Fruit fly (Drosophila melanogaster) whole organism, wandering third instar larva: Measurements from ENCODE around the gene Hsp70Ab.

ENCODE experiments used
- Abd-B ChIP-seq: fragments of >200 bp; optimal IDR thresholded peaks from 2 replicates; lab custom pipeline; 2017; ENCODE audit warnings: missing biosample characterization, missing genetic modification characterization
- CG32264 ChIP-seq: fragments of 200-800 bp; sonication (Bioruptor generic); optimal IDR thresholded peaks from 2 replicates; lab custom pipeline; 2016; ENCODE audit warnings: missing biosample characterization, missing genetic modification characterization
- CG9705 ChIP-seq: fragments of 200-800 bp; sonication (Bioruptor generic); optimal IDR thresholded peaks from 2 replicates; lab custom pipeline; 2018; ENCODE audit warnings: missing biosample characterization, mild to moderate bottlenecking, missing genetic modification characterization
- CrebA ChIP-seq: fragments of 200-800 bp; sonication (Bioruptor generic); optimal IDR thresholded peaks from 2 replicates; lab custom pipeline; 2016; ENCODE audit warnings: missing biosample characterization, mild to moderate bottlenecking, missing genetic modification characterization, borderline replicate concordance
- Dfd ChIP-seq: fragments of >200 bp; optimal IDR thresholded peaks from 2 replicates; lab custom pipeline; 2017; ENCODE audit warnings: missing biosample characterization, missing genetic modification characterization
- Dif ChIP-seq: fragments of 200-275, 200-300 bp; sonication (Bioruptor generic); optimal IDR thresholded peaks from 2 replicates; lab custom pipeline; 2018; ENCODE audit warnings: missing biosample characterization, missing genetic modification characterization; ENCODE audit not compliant: partially characterized antibody
- GATAd ChIP-seq: sonication (Bioruptor generic); optimal IDR thresholded peaks from 2 replicates; lab custom pipeline; 2016; ENCODE audit warnings: missing biosample characterization, missing genetic modification characterization
- HLH106 ChIP-seq: fragments of 200-800 bp; optimal IDR thresholded peaks from 3 replicates; lab custom pipeline; 2019; ENCODE audit warnings: missing biosample characterization, mild to moderate bottlenecking, missing genetic modification characterization, moderate library complexity
- Hnf4 ChIP-seq: fragments of 200-800 bp; sonication (Bioruptor generic); optimal IDR thresholded peaks from 2 replicates; lab custom pipeline; 2016; ENCODE audit warnings: missing biosample characterization, mild to moderate bottlenecking, missing genetic modification characterization
- Hr78 ChIP-seq: fragments of >200 bp; optimal IDR thresholded peaks from 2 replicates; lab custom pipeline; 2017; ENCODE audit warnings: missing biosample characterization, missing genetic modification characterization
- Hr83 ChIP-seq: fragments of 200-300 bp; sonication (Bioruptor generic); optimal IDR thresholded peaks from 2 replicates; lab custom pipeline; 2016; ENCODE audit warnings: missing biosample characterization, mild to moderate bottlenecking, missing genetic modification characterization, moderate library complexity; ENCODE audit not compliant: poor library complexity, severe bottlenecking
- Jra ChIP-seq: sonication (Bioruptor generic); optimal IDR thresholded peaks from 2 replicates; lab custom pipeline; 2016; ENCODE audit warnings: missing biosample characterization, missing genetic modification characterization
- Mio ChIP-seq: sonication (Bioruptor generic); optimal IDR thresholded peaks from 2 replicates; lab custom pipeline; 2016; ENCODE audit warnings: missing biosample characterization, missing genetic modification characterization
- Myc ChIP-seq: fragments of >200 bp; optimal IDR thresholded peaks from 2 replicates; lab custom pipeline; 2017
- N ChIP-seq: fragments of >200 bp; optimal IDR thresholded peaks from 2 replicates; lab custom pipeline; 2018; ENCODE audit warnings: missing biosample characterization, missing external identifiers, missing genetic modification characterization
- OdsH ChIP-seq: fragments of 200-800 bp; sonication (Bioruptor generic); optimal IDR thresholded peaks from 2 replicates; lab custom pipeline; 2016; ENCODE audit warnings: missing biosample characterization, mild to moderate bottlenecking, missing genetic modification characterization
- Rel ChIP-seq, 2 experiments: fragments of 200-800 bp; sonication (Bioruptor generic) in 1 of 2; optimal IDR thresholded peaks; 2 replicates in 1 of 2; 3 replicates in 1 of 2; lab custom pipeline; 2016 to 2019; ENCODE audit warnings: mild to moderate bottlenecking in 2 of 2, missing biosample characterization in 2 of 2, missing genetic modification characterization in 2 of 2, moderate library complexity in 1 of 2
- Sp1 ChIP-seq: fragments of 200-800 bp; sonication (Bioruptor generic); optimal IDR thresholded peaks from 3 replicates; lab custom pipeline; 2019; ENCODE audit warnings: missing biosample characterization, mild to moderate bottlenecking, missing genetic modification characterization, moderate library complexity
- Vsx2 ChIP-seq: fragments of 200-300, 225-300 bp; sonication (Bioruptor generic); optimal IDR thresholded peaks from 2 replicates; lab custom pipeline; 2018; ENCODE audit warnings: missing biosample characterization, missing genetic modification characterization; ENCODE audit not compliant: partially characterized antibody
- br ChIP-seq: fragments of 200-800 bp; sonication (Bioruptor generic); optimal IDR thresholded peaks from 2 replicates; lab custom pipeline; 2016; ENCODE audit warnings: missing biosample characterization, missing genetic modification characterization
- brk ChIP-seq: fragments of 200-800 bp; sonication (Bioruptor generic); optimal IDR thresholded peaks from 2 replicates; lab custom pipeline; 2016; ENCODE audit warnings: missing biosample characterization, mild to moderate bottlenecking, missing genetic modification characterization
- dl ChIP-seq, 2 experiments: fragments of 175-275, 200-275 bp in 1 of 2; fragments of 200-275 bp in 1 of 2; sonication (Bioruptor generic); optimal IDR thresholded peaks; lab custom pipeline; 2018; ENCODE audit warnings: mild to moderate bottlenecking in 2 of 2, missing biosample characterization in 2 of 2, missing genetic modification characterization in 2 of 2, moderate library complexity in 2 of 2; ENCODE audit not compliant: partially characterized antibody in 2 of 2, insufficient read depth in 1 of 2
- dmrt93B ChIP-seq: fragments of 200-800 bp; sonication (Bioruptor generic); optimal IDR thresholded peaks from 2 replicates; lab custom pipeline; 2018; ENCODE audit warnings: missing biosample characterization, mild to moderate bottlenecking, missing genetic modification characterization
- dsf ChIP-seq: sonication (Bioruptor generic); optimal IDR thresholded peaks from 2 replicates; lab custom pipeline; 2016; ENCODE audit warnings: missing biosample characterization, missing genetic modification characterization, borderline replicate concordance
- ey ChIP-seq: fragments of 200-800 bp; sonication (Bioruptor generic); optimal IDR thresholded peaks from 2 replicates; lab custom pipeline; 2016; ENCODE audit warnings: missing biosample characterization, missing genetic modification characterization
- foxo ChIP-seq, 2 experiments: fragments of 200-800 bp; sonication (Bioruptor generic); optimal IDR thresholded peaks; 2 replicates in 1 of 2; 3 replicates in 1 of 2; lab custom pipeline; 2016 to 2017; ENCODE audit warnings: missing biosample characterization in 2 of 2, missing genetic modification characterization in 2 of 2
- fru ChIP-seq: fragments of 200-800 bp; sonication (Bioruptor generic); optimal IDR thresholded peaks from 3 replicates; lab custom pipeline; 2016; ENCODE audit warnings: missing biosample characterization, mild to moderate bottlenecking, missing genetic modification characterization
- h ChIP-seq: fragments of 200-800 bp; sonication (Bioruptor generic); optimal IDR thresholded peaks from 3 replicates; lab custom pipeline; 2016; ENCODE audit warnings: missing biosample characterization, mild to moderate bottlenecking, missing genetic modification characterization
- jim ChIP-seq: fragments of 175-275, 200-325 bp; sonication (Bioruptor generic); optimal IDR thresholded peaks from 2 replicates; lab custom pipeline; 2016; ENCODE audit warnings: missing biosample characterization, mild to moderate bottlenecking, missing genetic modification characterization
- lola ChIP-seq: fragments of >200 bp; optimal IDR thresholded peaks from 2 replicates; lab custom pipeline; 2017; ENCODE audit warnings: missing biosample characterization, missing genetic modification characterization
- pan ChIP-seq: fragments of >200 bp; optimal IDR thresholded peaks from 2 replicates; lab custom pipeline; 2017
- psq ChIP-seq: fragments of 200-800 bp; sonication (Bioruptor generic); optimal IDR thresholded peaks from 3 replicates; lab custom pipeline; 2017; ENCODE audit warnings: missing biosample characterization, mild to moderate bottlenecking, missing genetic modification characterization, moderate library complexity
- rgr ChIP-seq: fragments of 200-800 bp; sonication (Bioruptor generic); optimal IDR thresholded peaks from 3 replicates; lab custom pipeline; 2016; ENCODE audit warnings: missing biosample characterization, mild to moderate bottlenecking, missing genetic modification characterization
- sage ChIP-seq: fragments of 200-800 bp; sonication (Bioruptor generic); optimal IDR thresholded peaks from 2 replicates; lab custom pipeline; 2016; ENCODE audit warnings: missing biosample characterization, mild to moderate bottlenecking, missing genetic modification characterization
- sv ChIP-seq: fragments of 200-800 bp; sonication (Bioruptor generic); optimal IDR thresholded peaks from 3 replicates; lab custom pipeline; 2016; ENCODE audit warnings: missing biosample characterization, missing genetic modification characterization
- tai ChIP-seq: sonication (Bioruptor generic); optimal IDR thresholded peaks from 2 replicates; lab custom pipeline; 2016; ENCODE audit warnings: missing biosample characterization, missing genetic modification characterization
- usp ChIP-seq: fragments of >200 bp; optimal IDR thresholded peaks from 2 replicates; lab custom pipeline; 2017; ENCODE audit warnings: missing biosample characterization, missing genetic modification characterization
- woc ChIP-seq: sonication (Bioruptor generic); optimal IDR thresholded peaks from 2 replicates; lab custom pipeline; 2016; ENCODE audit warnings: missing biosample characterization, mild to moderate bottlenecking, missing genetic modification characterization

The Hsp70Ab gene

DNA sequence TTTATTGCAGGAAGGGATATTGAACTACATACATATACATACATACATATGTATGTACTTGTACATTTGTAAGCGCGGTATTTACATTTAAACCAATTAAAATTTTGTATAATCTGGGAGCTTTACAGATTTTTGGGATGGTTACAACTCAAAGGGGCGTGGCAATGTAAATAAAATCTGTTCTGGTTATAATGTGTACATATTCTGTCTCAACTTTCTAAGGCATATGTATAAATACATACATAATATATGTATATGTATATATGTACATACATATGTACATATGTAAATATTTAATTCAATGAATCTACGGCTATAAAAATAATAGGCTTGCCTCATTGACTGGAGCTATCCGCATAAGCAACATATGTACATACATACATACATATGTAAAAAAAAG, 947 bp upstream of the Hsp70Ab start:
- TF ChIP-seq woc (GFP tag; lab: Kevin White, UChicago) (no peak), h (GFP tag; lab: Kevin White, UChicago) (no peak), fru (GFP tag; lab: Kevin White, UChicago) (no peak), dsf (GFP tag; lab: Kevin White, UChicago) (no peak), Mio (no peak), Vsx2 (GFP tag; lab: Kevin White, UChicago) (no peak), ey (no peak), CG32264 (no peak)

DNA sequence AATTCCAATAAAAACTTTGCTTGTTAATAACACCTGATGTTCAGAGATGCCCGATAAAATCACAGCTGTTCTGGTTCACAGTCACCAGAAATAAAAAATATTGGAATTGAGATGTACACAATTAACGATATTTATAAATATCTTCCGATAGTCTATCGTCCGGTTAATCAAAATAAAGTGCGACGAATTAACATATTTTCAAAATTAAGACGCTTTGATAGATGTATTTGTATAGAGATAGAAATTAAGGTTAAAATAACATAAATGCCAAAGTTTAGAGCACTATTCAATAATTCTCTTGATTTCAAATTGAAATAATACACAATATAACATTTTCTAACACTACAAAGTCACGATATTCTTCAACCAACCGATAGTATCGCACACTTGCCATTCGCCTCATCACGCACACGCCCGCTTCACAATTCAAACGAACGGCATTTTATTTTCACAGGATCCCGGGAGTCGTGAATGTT, 4.4 kb downstream of the Hsp70Ab start, which contains the start of the genes CG3281 and aurA:
TSS of gene CG3281 (minus strand) at position 67 of the 476 bp plus-strand sequence.
TSS of gene aurA (plus strand) at position 386 of the 476 bp plus-strand sequence.
- TF ChIP-seq Vsx2 (GFP tag; lab: Kevin White, UChicago), result no peak
- TF ChIP-seq Rel (GFP tag; optimal IDR thresholded peaks at IDR 0.05; lab: Kevin White, UChicago), result no peak
- no peak for TF ChIP-seq Rel (tag; optimal IDR thresholded peaks at IDR 0.05; lab: Kevin White, UChicago)
- TF ChIP-seq ey, result peak; percentile 80
- TF ChIP-seq psq, result peak; percentile 59
- peak; percentile 85 for TF ChIP-seq dsf (GFP tag; lab: Kevin White, UChicago)
- TF ChIP-seq Dif, result no peak
- TF ChIP-seq N (GFP tag; lab: Kevin White, UChicago), result no peak
- peak; percentile 87 for TF ChIP-seq h (GFP tag; lab: Kevin White, UChicago)
- no peak for TF ChIP-seq pan (lab: Kevin White, UChicago)
- no peak for TF ChIP-seq jim (GFP tag; lab: Kevin White, UChicago)
- TF ChIP-seq brk (GFP tag; lab: Kevin White, UChicago), result no peak
- no peak for TF ChIP-seq tai (GFP tag; lab: Kevin White, UChicago)
- TF ChIP-seq sage (GFP tag; lab: Kevin White, UChicago), result no peak
- TF ChIP-seq CG32264, result peak; percentile 55
- TF ChIP-seq Jra (GFP tag; lab: Kevin White, UChicago), result peak; percentile 91
- TF ChIP-seq CrebA, result no peak
- peak; percentile 72 for TF ChIP-seq Sp1 (GFP tag; lab: Kevin White, UChicago)
- peak; percentile 69 for TF ChIP-seq Myc (lab: Kevin White, UChicago)
- TF ChIP-seq foxo (GFP tag; optimal IDR thresholded peaks at IDR 0.05; lab: Kevin White, UChicago), result peak in 1 of 2 experiments; percentile 84
- peak; percentile 65 for TF ChIP-seq dmrt93B (GFP tag; lab: Kevin White, UChicago)
- TF ChIP-seq Dfd (GFP tag; lab: Kevin White, UChicago), result no peak
- TF ChIP-seq GATAd (GFP tag; lab: Kevin White, UChicago), result peak; percentile 74
- no peak for TF ChIP-seq usp (GFP tag; lab: Kevin White, UChicago)
- peak; percentile 45 for TF ChIP-seq Hr83 (GFP tag; lab: Kevin White, UChicago)
- peak; percentile 78 for TF ChIP-seq fru (GFP tag; lab: Kevin White, UChicago)
- no peak for TF ChIP-seq dl (GFP tag; optimal IDR thresholded peaks at IDR 0.05; lab: Kevin White, UChicago; ENCODE audit: insufficient read depth in 1 of 2, partially characterized antibody in 2 of 2)
- TF ChIP-seq Hr78 (GFP tag; lab: Kevin White, UChicago), result no peak
- peak; percentile 73 for TF ChIP-seq br (GFP tag; lab: Kevin White, UChicago)
- peak; percentile 54 for TF ChIP-seq sv (GFP tag; lab: Kevin White, UChicago)
- TF ChIP-seq rgr (GFP tag; lab: Kevin White, UChicago), result peak; percentile 83
- TF ChIP-seq lola (GFP tag; lab: Kevin White, UChicago), result no peak
- no peak for TF ChIP-seq Mio
- TF ChIP-seq woc (GFP tag; lab: Kevin White, UChicago), result peak; percentile 94
- peak; percentile 86 for TF ChIP-seq Hnf4 (GFP tag; lab: Kevin White, UChicago)
- peak; percentile 67 for TF ChIP-seq CG9705
- TF ChIP-seq Abd-B (GFP tag; lab: Kevin White, UChicago), result no peak
- peak; percentile 66 for TF ChIP-seq OdsH (GFP tag; lab: Kevin White, UChicago)
- peak; percentile 81 for TF ChIP-seq HLH106
